Worm (Caenorhabditis elegans) whole organism, late embryonic: ENCODE measurements around the gene gpx-3.

ENCODE experiments used
- C08G9.2 ChIP-seq: sonication (generic microtip); optimal IDR thresholded peaks from 2 replicates; lab custom pipeline; 2016; ENCODE audit warnings: mild to moderate bottlenecking, missing genetic modification characterization, moderate library complexity, missing compliant biosample characterization
- C38D4.7 ChIP-seq: fragments of 200-800 bp; sonication (Bioruptor generic); optimal IDR thresholded peaks from 2 replicates; lab custom pipeline; 2018; ENCODE audit warnings: mild to moderate bottlenecking, missing genetic modification characterization, moderate library complexity, missing compliant biosample characterization
- K02D7.2 ChIP-seq: sonication (generic microtip); optimal IDR thresholded peaks from 2 replicates; lab custom pipeline; 2017; ENCODE audit warnings: mild to moderate bottlenecking, missing genetic modification characterization, missing compliant biosample characterization
- K09A11.1 ChIP-seq: sonication (generic microtip); optimal IDR thresholded peaks from 2 replicates; lab custom pipeline; 2017; ENCODE audit warnings: antibody characterized with exemption, mild to moderate bottlenecking, missing genetic modification characterization, missing compliant biosample characterization; ENCODE audit not compliant: insufficient read depth
- T23F11.4 ChIP-seq: fragments of 200-800 bp; sonication (Bioruptor generic); optimal IDR thresholded peaks from 2 replicates; lab custom pipeline; 2018; ENCODE audit warnings: mild to moderate bottlenecking, missing genetic modification characterization, missing compliant biosample characterization
- Y22D7AL.16 ChIP-seq: sonication (generic microtip); optimal IDR thresholded peaks from 2 replicates; lab custom pipeline; 2016; ENCODE audit warnings: missing genetic modification characterization, missing compliant biosample characterization
- ahr-1 ChIP-seq: sonication (generic microtip); optimal IDR thresholded peaks from 2 replicates; lab custom pipeline; 2016; ENCODE audit warnings: missing genetic modification characterization, missing compliant biosample characterization
- ama-1 ChIP-seq: fragments of 150-350 bp; optimal IDR thresholded peaks from 2 replicates; lab custom pipeline; 2014
- ceh-14 ChIP-seq: sonication (generic microtip); optimal IDR thresholded peaks from 2 replicates; lab custom pipeline; 2016; ENCODE audit warnings: missing genotype, missing genetic modification characterization, missing compliant biosample characterization
- ceh-18 ChIP-seq: sonication (generic microtip); optimal IDR thresholded peaks from 2 replicates; lab custom pipeline; 2016; ENCODE audit warnings: missing genetic modification characterization, missing compliant biosample characterization
- ceh-19 ChIP-seq: fragments of 200-800 bp; sonication (Bioruptor generic); optimal IDR thresholded peaks from 2 replicates; lab custom pipeline; 2018; ENCODE audit warnings: mild to moderate bottlenecking, missing genetic modification characterization, missing compliant biosample characterization
- ceh-24 ChIP-seq: sonication (generic microtip); optimal IDR thresholded peaks from 2 replicates; lab custom pipeline; 2016; ENCODE audit warnings: mild to moderate bottlenecking, missing genetic modification characterization, missing compliant biosample characterization
- ceh-30 ChIP-seq: fragments of 150-350 bp; optimal IDR thresholded peaks from 2 replicates; lab custom pipeline; 2014; ENCODE audit warnings: missing biosample characterization, missing genetic modification characterization
- ceh-45 ChIP-seq: fragments of 200-800 bp; sonication (Bioruptor generic); IDR thresholded peaks from 2 replicates; pipeline ENCODE4 v1.3.6; 2022; ENCODE audit warnings: missing genetic modification reagents, missing genetic modification characterization, missing compliant biosample characterization
- ceh-48 ChIP-seq: sonication (generic microtip); optimal IDR thresholded peaks from 2 replicates; lab custom pipeline; 2016; ENCODE audit warnings: missing genetic modification characterization, inconsistent platforms, missing compliant biosample characterization
- che-1 ChIP-seq: sonication (generic microtip); optimal IDR thresholded peaks from 2 replicates; lab custom pipeline; 2016; ENCODE audit warnings: mild to moderate bottlenecking, missing genetic modification characterization, missing compliant biosample characterization
- dve-1 ChIP-seq: sonication (generic microtip); optimal IDR thresholded peaks from 2 replicates; lab custom pipeline; 2017; ENCODE audit warnings: antibody characterized with exemption, mild to moderate bottlenecking, missing genetic modification characterization, missing compliant biosample characterization
- elt-4 ChIP-seq: sonication (generic microtip); optimal IDR thresholded peaks from 2 replicates; lab custom pipeline; 2016; ENCODE audit warnings: missing genetic modification characterization, missing compliant biosample characterization
- ets-4 ChIP-seq: sonication (generic microtip); optimal IDR thresholded peaks from 2 replicates; lab custom pipeline; 2016; ENCODE audit warnings: missing genetic modification characterization, missing compliant biosample characterization
- eyg-1 ChIP-seq: sonication (generic microtip); optimal IDR thresholded peaks from 2 replicates; lab custom pipeline; 2016; ENCODE audit warnings: missing genotype, missing genetic modification characterization, missing compliant biosample characterization
- fax-1 ChIP-seq: sonication (generic microtip); optimal IDR thresholded peaks from 2 replicates; lab custom pipeline; 2016; ENCODE audit warnings: missing genotype, missing genetic modification characterization, missing compliant biosample characterization
- gmeb-2 ChIP-seq: sonication (generic microtip); optimal IDR thresholded peaks from 2 replicates; lab custom pipeline; 2016; ENCODE audit warnings: missing genetic modification characterization, inconsistent platforms, missing compliant biosample characterization
- hlh-13 ChIP-seq: fragments of 200-800 bp; sonication (Bioruptor generic); optimal IDR thresholded peaks from 2 replicates; lab custom pipeline; 2018; ENCODE audit warnings: mild to moderate bottlenecking, missing genetic modification characterization, missing compliant biosample characterization
- hlh-15 ChIP-seq: sonication (generic microtip); optimal IDR thresholded peaks from 2 replicates; lab custom pipeline; 2016; ENCODE audit warnings: missing genetic modification characterization, missing compliant biosample characterization
- hlh-8 ChIP-seq: sonication (generic microtip); optimal IDR thresholded peaks from 2 replicates; lab custom pipeline; 2016; ENCODE audit warnings: missing genotype, missing genetic modification characterization, missing compliant biosample characterization
- nfya-1 ChIP-seq: sonication (generic microtip); optimal IDR thresholded peaks from 2 replicates; lab custom pipeline; 2017; ENCODE audit warnings: missing genetic modification characterization, mild to moderate bottlenecking, missing compliant biosample characterization, antibody characterized with exemption, moderate library complexity
- nhr-11 ChIP-seq: fragments of 150-350 bp; optimal IDR thresholded peaks from 2 replicates; lab custom pipeline; 2014; ENCODE audit warnings: missing biosample characterization, missing genetic modification characterization
- npax-4 ChIP-seq: sonication (generic microtip); optimal IDR thresholded peaks from 2 replicates; lab custom pipeline; 2016; ENCODE audit warnings: missing genetic modification characterization, missing compliant biosample characterization
- odd-2 ChIP-seq: sonication (generic microtip); optimal IDR thresholded peaks from 2 replicates; lab custom pipeline; 2017; ENCODE audit warnings: antibody characterized with exemption, mild to moderate bottlenecking, missing genetic modification characterization, missing compliant biosample characterization
- pag-3 ChIP-seq: sonication (generic microtip); optimal IDR thresholded peaks from 2 replicates; lab custom pipeline; 2016; ENCODE audit warnings: missing compliant biosample characterization, missing genetic modification characterization, borderline replicate concordance
- pax-1 ChIP-seq: fragments of 150-350 bp; optimal IDR thresholded peaks from 2 replicates; lab custom pipeline; 2014; ENCODE audit warnings: missing biosample characterization, missing genetic modification characterization
- pha-2 ChIP-seq: sonication (generic microtip); optimal IDR thresholded peaks from 2 replicates; lab custom pipeline; 2017; ENCODE audit warnings: mild to moderate bottlenecking, missing genetic modification characterization, missing compliant biosample characterization
- pros-1 ChIP-seq: fragments of 150-350 bp; optimal IDR thresholded peaks from 2 replicates; lab custom pipeline; 2014; ENCODE audit warnings: missing biosample characterization, missing genetic modification reagents, missing genetic modification characterization
- ref-2 ChIP-seq: sonication (generic microtip); optimal IDR thresholded peaks from 2 replicates; lab custom pipeline; 2016; ENCODE audit warnings: missing genetic modification characterization, missing compliant biosample characterization
- sdc-2 ChIP-seq: sonication (generic microtip); optimal IDR thresholded peaks from 2 replicates; lab custom pipeline; 2016; ENCODE audit warnings: missing genotype, missing genetic modification characterization, missing compliant biosample characterization
- sox-2 ChIP-seq: fragments of 200-800 bp; sonication (Bioruptor generic); IDR thresholded peaks from 2 replicates; pipeline ENCODE4 v1.3.6; 2022; ENCODE audit warnings: missing genetic modification reagents, missing genetic modification characterization, missing compliant biosample characterization
- sox-4 ChIP-seq: sonication (generic microtip); optimal IDR thresholded peaks from 2 replicates; lab custom pipeline; 2017; ENCODE audit warnings: mild to moderate bottlenecking, missing genetic modification characterization, inconsistent platforms, missing compliant biosample characterization
- syd-9 ChIP-seq: sonication (generic microtip); optimal IDR thresholded peaks from 2 replicates; lab custom pipeline; 2016; ENCODE audit warnings: mild to moderate bottlenecking, missing genetic modification characterization, moderate library complexity, missing compliant biosample characterization
- tbx-2 ChIP-seq: sonication (generic microtip); optimal IDR thresholded peaks from 2 replicates; lab custom pipeline; 2016; ENCODE audit warnings: missing genetic modification characterization, missing compliant biosample characterization
- tbx-7 ChIP-seq: sonication (generic microtip); optimal IDR thresholded peaks from 2 replicates; lab custom pipeline; 2016; ENCODE audit warnings: missing genotype, missing genetic modification characterization, missing compliant biosample characterization
- ttx-3 ChIP-seq: sonication (generic microtip); optimal IDR thresholded peaks from 2 replicates; lab custom pipeline; 2016; ENCODE audit warnings: missing genetic modification reagents, missing genetic modification characterization, missing compliant biosample characterization
- unc-42 ChIP-seq: sonication (generic microtip); optimal IDR thresholded peaks from 2 replicates; lab custom pipeline; 2016; ENCODE audit warnings: missing genotype, missing genetic modification characterization, missing compliant biosample characterization
- unc-86 ChIP-seq: sonication (generic microtip); optimal IDR thresholded peaks from 2 replicates; lab custom pipeline; 2016; ENCODE audit warnings: missing genetic modification characterization, missing compliant biosample characterization
- zip-5 ChIP-seq: sonication (generic microtip); optimal IDR thresholded peaks from 2 replicates; lab custom pipeline; 2016; ENCODE audit warnings: missing genetic modification characterization, missing compliant biosample characterization
- ztf-16 ChIP-seq: sonication (generic microtip); optimal IDR thresholded peaks from 2 replicates; lab custom pipeline; 2017; ENCODE audit warnings: missing genetic modification characterization, missing compliant biosample characterization

The gpx-3 gene

ce11 chrX:9585584-9586166 is 2.1 kb upstream of the gpx-3 start:
- no peak for TF ChIP-seq ahr-1
- no peak for TF ChIP-seq elt-4 (tag; lab: Kevin White, UChicago)
- TF ChIP-seq syd-9: no peak

- no peak for TF ChIP-seq Y22D7AL.16 (tag; lab: Kevin White, UChicago)
- no peak for TF ChIP-seq C38D4.7 (GFP tag; lab: Kevin White, UChicago)
- no peak for TF ChIP-seq hlh-8
- no peak for TF ChIP-seq nhr-11 (tag; lab: Kevin White, UChicago)
- TF ChIP-seq pag-3: no peak
- TF ChIP-seq K02D7.2 (tag; lab: Kevin White, UChicago): no peak
- TF ChIP-seq unc-86: no peak
- no peak for TF ChIP-seq ceh-24 (tag; lab: Kevin White, UChicago)
- TF ChIP-seq ceh-18 (tag; lab: Kevin White, UChicago): no peak
- TF ChIP-seq K09A11.1 (tag; lab: Kevin White, UChicago): no peak
- TF ChIP-seq zip-5 (tag; lab: Kevin White, UChicago): no peak
- TF ChIP-seq fax-1: no peak
- no peak for TF ChIP-seq sdc-2 (tag; lab: Kevin White, UChicago)
- TF ChIP-seq ceh-48 (tag; lab: Kevin White, UChicago): no peak
- TF ChIP-seq dve-1: no peak
- no peak for TF ChIP-seq C08G9.2 (tag; lab: Kevin White, UChicago)
- TF ChIP-seq nfya-1 (tag; lab: Kevin White, UChicago): no peak
- no peak for TF ChIP-seq eyg-1 (tag; lab: Kevin White, UChicago)
- TF ChIP-seq odd-2 (tag; lab: Kevin White, UChicago): no peak
- no peak for TF ChIP-seq ref-2 (tag; lab: Kevin White, UChicago)
Observed at ce11 chrX:9589123-9589522, 1.4 kb downstream of the gpx-3 start, which contains the start of gene del-8. Gene del-8 (plus strand): TSS chrX:9589423.

- no peak for TF ChIP-seq ztf-16 (tag; lab: Kevin White, UChicago)
- TF ChIP-seq ama-1 (lab: Kevin White, UChicago): no peak
- TF ChIP-seq ets-4: no peak
- no peak for TF ChIP-seq pha-2 (tag; lab: Kevin White, UChicago)
- no peak for TF ChIP-seq hlh-8
- no peak for TF ChIP-seq npax-4 (tag; lab: Kevin White, UChicago)
- TF ChIP-seq C08G9.2 (tag; lab: Kevin White, UChicago): no peak
- no peak for TF ChIP-seq ttx-3 (tag; lab: Kevin White, UChicago)
- no peak for TF ChIP-seq ceh-45 (GFP tag; lab: Robert Waterston, UW)
- no peak for TF ChIP-seq tbx-2 (tag; lab: Kevin White, UChicago)
- TF ChIP-seq syd-9: no peak
- no peak for TF ChIP-seq tbx-7
- no peak for TF ChIP-seq sox-4
- TF ChIP-seq ref-2 (tag; lab: Kevin White, UChicago): no peak
- TF ChIP-seq che-1 (tag; lab: Kevin White, UChicago): no peak
Observed at ce11 chrX:9597299-9597698, 9.6 kb downstream of the gpx-3 start.

ce11 chrX:9602625-9603024 is 14.9 kb downstream of the gpx-3 start:
- TF ChIP-seq odd-2 (tag; lab: Kevin White, UChicago): no peak
- TF ChIP-seq ceh-14 (tag; lab: Kevin White, UChicago): no peak
- no peak for TF ChIP-seq che-1 (tag; lab: Kevin White, UChicago)
- TF ChIP-seq unc-42 (tag; lab: Kevin White, UChicago): no peak
- no peak for TF ChIP-seq pax-1 (tag; lab: Kevin White, UChicago)
- TF ChIP-seq sox-2 (GFP tag; lab: Robert Waterston, UW): no peak
- TF ChIP-seq ref-2 (tag; lab: Kevin White, UChicago): no peak
- no peak for TF ChIP-seq zip-5 (tag; lab: Kevin White, UChicago)
- no peak for TF ChIP-seq hlh-13 (GFP tag; lab: Kevin White, UChicago)
- no peak for TF ChIP-seq ahr-1
- TF ChIP-seq gmeb-2 (tag; lab: Kevin White, UChicago): no peak
- no peak for TF ChIP-seq ceh-19 (GFP tag; lab: Kevin White, UChicago)
- TF ChIP-seq pros-1 (tag; lab: Kevin White, UChicago): no peak
- TF ChIP-seq ceh-18 (tag; lab: Kevin White, UChicago): no peak
- TF ChIP-seq ceh-30: no peak
- TF ChIP-seq nfya-1 (tag; lab: Kevin White, UChicago): no peak
- no peak for TF ChIP-seq ceh-48 (tag; lab: Kevin White, UChicago)
- TF ChIP-seq T23F11.4 (GFP tag; lab: Kevin White, UChicago): no peak
- no peak for TF ChIP-seq hlh-15 (tag; lab: Kevin White, UChicago)
